Fruit fly (Drosophila melanogaster): Measurements from ENCODE around the gene Met.
"Not testable (repeated sequence)": the region's sequence is repeated elsewhere in the genome, so short reads cannot be mapped to it uniquely, and the experiment has no call there.

Met gene

DNA sequence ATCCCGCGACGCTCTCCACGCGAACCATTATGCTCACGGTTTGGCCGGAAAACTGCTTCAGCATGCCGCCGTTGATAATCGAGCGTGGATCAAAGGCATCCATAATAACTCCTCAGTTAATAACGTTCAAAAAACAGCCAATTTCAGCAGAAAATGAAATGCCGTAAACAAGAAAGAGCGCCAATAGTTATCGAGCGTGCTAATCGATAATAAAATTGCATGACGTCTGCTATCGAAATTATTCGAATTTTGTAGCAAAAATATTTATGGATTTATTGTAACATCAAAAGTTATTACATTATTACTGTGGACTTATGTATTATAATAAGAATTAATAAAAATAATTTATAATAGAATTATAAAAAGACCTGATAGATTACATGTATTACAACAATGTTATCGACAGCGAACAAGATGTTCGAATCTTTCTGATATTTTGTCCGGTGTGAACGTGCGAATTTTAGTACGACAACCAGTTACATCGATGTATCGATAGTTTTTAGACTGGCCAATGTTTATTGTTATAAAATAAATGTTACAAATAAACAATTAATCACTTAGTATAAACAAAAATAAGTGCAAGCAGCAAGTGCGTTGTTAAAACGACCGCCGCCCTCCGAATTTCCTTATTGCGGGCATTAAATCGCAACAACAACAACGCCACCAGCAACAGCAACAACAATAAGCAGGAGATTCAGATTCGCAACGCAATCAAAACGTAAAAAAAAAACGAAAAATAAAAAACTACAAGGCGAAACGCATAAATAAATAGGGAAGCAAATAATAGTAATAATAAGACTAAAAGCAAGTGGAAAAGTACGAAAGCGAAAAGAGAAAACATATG lies at the start of gene Met, which contains the start of gene RPA3:
TSS of gene Met (plus strand) at position 473 of the 844 bp plus-strand sequence.
TSS of gene RPA3 (minus strand) at position 189 of the 844 bp plus-strand sequence.
- TF ChIP-seq CG8478 (optimal IDR thresholded peaks at IDR 0.05) (no peak), CTCF (optimal IDR thresholded peaks at IDR 0.05) (no peak)

DNA sequence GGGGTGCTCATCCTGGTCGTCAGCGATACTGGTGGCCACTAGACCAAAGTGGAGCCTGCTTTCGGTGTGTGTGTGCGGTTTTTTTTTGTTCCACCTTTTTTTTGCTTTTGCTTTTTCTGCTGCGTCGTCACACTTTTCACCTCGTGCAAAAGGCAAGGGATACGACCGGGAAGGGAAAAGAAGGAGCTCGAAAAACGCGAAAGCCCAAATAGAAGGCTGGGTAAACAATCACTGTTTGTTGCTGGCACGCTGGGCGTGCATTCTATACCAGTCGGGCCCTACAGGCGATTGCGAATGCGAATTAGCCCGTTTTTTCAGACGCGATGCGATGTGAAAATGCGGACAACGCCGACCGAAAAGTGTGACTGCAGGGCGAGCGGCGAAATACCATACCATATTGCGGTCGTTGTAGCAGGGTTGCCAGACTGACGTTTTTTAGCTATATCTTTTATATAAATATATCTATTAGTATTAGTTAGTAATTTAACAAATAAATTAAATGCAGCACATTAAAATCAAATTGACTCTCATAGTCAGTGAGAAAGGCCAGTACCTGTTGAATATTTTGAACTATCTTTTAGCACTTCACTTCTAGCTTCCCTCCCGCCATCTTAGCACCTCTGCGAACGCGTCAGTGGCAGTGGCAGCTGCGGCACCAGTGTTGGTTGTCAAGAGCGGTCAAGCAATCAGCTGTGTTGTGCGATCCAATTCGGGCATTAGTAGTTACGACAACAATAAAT lies 45.8 kb upstream of the Met start, which contains the start of the genes Polr2A and CG11699:
TSS of gene Polr2A (minus strand) at position 371 of the 740 bp plus-strand sequence.
TSS of gene CG11699 (plus strand) at position 666 of the 740 bp plus-strand sequence.
- no peak for TF ChIP-seq CG8478 (optimal IDR thresholded peaks at IDR 0.05)
- no peak for TF ChIP-seq CTCF (optimal IDR thresholded peaks at IDR 0.05)

DNA sequence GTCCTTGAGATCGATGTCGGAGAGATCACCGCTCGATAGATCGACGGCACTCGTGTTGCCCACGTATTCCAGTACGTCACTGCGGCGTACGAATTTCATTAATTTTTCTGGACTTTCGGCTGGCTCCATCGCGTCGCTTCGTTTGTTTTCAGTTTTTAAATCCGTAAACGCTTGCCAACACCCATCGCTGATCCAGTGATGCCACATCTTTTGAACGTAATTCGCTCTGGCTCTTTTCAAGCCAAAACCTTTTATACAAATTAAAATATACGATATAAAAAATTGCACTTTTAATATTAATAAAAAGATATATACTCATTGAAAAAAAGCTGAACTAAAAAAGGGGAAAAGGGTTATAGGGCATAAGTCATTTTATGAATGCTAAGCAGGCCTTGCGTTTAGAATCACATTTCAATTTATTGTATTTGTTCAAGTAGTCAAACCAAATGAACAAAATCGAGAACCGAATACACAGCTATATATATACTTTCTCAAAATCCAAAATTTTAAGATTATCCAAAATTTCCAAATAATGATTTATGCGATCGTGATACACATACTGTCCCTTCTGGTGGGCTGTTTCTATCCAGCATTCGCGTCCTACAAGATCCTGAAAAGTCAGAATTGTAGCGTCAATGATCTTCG lies 43.5 kb upstream of the Met start, which contains the start of the genes Kmn1 and Reepl1:
TSS of gene Kmn1 (minus strand) at position 173 of the 645 bp plus-strand sequence.
TSS of gene Reepl1 (plus strand) at position 438 of the 645 bp plus-strand sequence.
- no peak for TF ChIP-seq CG8478 (optimal IDR thresholded peaks at IDR 0.05)
- TF ChIP-seq CTCF (optimal IDR thresholded peaks at IDR 0.05) = no peak

DNA sequence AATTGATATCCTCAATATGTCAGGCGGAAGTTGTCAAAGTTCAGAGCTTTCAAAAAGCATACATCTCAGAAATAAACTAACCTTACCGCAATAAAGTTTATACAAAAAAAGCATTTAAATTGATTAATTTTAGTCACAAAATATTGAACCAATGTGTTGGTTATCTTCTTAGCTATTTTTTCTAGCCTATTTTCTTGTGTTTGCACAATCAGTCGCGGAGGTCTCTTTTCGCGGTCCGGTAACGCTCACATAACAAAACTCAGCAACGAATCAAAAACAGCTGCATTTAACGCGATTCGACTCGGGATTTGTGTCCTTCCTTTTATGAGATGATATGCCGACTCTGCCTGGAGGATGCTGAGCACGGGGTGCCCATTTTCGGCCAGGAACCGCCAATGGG lies 42.4 kb upstream of the Met start, which contains the start of gene CG11696:
TSS of gene CG11696 (plus strand) at position 203 of the 400 bp plus-strand sequence.
- TF ChIP-seq CG8478 (optimal IDR thresholded peaks at IDR 0.05) (no peak), CTCF (optimal IDR thresholded peaks at IDR 0.05) (no peak)

DNA sequence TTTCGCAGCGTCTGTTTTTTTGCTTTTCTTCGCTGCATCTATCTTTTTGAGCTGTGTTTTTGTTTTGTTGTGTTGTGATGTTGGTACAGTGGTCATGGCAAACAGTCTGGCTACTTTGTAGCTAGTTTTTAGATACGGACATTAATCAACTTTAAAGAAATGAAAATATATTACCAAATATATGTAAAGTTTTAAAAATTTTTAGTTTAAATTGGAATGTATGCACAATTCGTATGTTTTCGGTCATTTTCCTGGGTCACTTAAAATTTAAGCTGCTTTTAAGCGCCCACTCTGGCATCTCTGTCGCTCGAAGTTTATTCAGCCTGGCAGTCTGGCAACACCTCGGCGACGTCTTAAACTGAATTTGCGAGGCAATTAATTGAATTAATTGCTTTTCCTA lies 39.4 kb upstream of the Met start, which contains the start of gene CG11695:
TSS of gene CG11695 (plus strand) at position 344 of the 400 bp plus-strand sequence.
- TF ChIP-seq CG8478 (optimal IDR thresholded peaks at IDR 0.05) (no peak), CTCF (optimal IDR thresholded peaks at IDR 0.05) (no peak)

DNA sequence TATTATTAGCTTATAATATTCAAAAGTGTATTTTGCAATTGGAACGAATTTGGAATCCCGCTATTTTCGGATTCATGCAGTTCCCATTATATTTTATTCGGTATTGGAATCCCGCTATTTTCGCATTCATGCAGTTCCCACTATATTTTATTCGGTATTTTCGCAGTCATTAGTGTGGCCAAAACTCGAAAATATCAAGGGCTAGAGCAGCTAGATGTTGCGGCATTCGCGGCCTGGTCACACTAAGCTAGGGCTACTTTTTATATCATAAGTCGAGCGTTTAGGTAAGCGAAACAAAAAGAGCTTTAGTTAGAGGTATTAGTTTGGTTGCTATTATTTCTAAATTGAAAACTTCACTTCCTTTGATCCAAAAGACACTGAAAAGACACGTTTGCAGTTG lies 37.1 kb upstream of the Met start:
- TF ChIP-seq CG8478 (optimal IDR thresholded peaks at IDR 0.05) = no peak
- no peak for TF ChIP-seq CTCF (optimal IDR thresholded peaks at IDR 0.05)

DNA sequence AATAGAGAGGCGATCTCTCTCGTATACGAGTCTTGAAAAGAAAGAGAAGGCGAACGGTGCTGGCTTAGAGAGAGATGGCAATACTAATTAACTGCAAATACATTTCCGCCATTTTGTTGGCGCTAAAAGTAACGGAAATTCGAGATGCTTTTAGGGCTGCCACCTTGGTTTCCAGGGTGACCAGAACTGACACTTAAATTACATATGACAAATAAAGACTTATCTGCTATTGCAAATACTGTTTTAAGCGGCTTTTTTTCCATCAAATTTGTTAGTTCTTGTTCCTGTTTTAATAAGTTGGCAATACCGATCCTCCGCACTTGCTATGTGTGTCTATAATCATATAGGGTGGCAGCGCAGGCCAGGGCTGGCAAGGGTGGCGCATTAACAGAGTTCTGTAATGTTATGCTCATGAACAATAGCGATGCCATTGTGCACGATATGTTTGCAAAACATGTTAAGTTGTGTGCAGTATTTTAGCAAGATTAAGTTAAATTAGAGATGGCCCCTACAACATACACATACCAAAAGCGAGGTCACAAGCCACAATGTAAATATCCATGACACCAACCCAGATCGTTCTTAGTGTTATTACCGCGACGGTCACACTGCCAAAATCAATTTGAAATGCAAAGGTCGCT lies 35.6 kb upstream of the Met start, which contains the start of gene nod:
TSS of gene nod (plus strand) at position 573 of the 641 bp plus-strand sequence.
- peak; percentile 62 for TF ChIP-seq CTCF (optimal IDR thresholded peaks at IDR 0.05)
- TF ChIP-seq CG8478 (optimal IDR thresholded peaks at IDR 0.05) = no peak

DNA sequence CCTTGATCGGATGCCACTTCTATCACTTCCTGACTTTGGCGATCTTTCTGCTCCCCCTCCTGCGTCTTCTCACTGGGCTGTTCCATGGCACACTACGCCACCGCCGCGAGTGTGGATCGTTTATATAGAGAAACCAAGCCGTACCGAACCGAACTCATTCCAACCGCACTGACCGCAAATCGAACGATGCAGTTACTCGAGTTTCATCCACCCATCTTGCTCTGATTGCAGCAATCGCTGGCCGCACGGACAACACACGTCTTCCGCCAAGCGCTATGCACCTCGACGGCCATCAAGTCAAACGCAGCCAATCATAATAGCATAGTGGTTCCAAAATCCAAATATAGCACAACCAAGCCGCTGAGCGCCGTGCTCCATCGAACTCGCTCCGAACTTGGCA lies 31.8 kb upstream of the Met start, which contains the start of gene pkm:
TSS of gene pkm (minus strand) at position 101 of the 400 bp plus-strand sequence.
- no peak for TF ChIP-seq CTCF (optimal IDR thresholded peaks at IDR 0.05)
- TF ChIP-seq CG8478 (optimal IDR thresholded peaks at IDR 0.05) = no peak

DNA sequence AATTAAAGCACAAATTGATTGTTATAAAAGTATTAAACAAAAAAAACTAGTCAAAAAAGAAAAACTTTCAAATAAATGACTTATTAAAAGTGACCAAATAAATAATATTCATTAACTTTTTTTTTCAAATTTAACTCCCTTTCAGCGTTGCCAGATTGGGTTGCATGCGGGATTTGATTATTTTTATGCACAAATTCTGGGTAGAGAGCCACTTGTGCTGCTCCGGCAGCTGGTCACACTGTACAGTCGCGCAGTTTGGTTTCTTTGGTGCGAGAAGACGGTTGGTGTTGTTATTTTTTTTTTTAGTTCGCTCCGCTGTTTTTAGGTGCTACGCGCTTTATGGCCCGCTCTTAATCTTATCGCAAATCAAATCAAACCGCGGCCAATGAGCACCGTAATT lies 16.3 kb upstream of the Met start, which contains the start of gene rho-4:
TSS of gene rho-4 (plus strand) at position 250 of the 400 bp plus-strand sequence.
- not testable (repeated sequence) for TF ChIP-seq CG8478, CTCF (optimal IDR thresholded peaks at IDR 0.05)

DNA sequence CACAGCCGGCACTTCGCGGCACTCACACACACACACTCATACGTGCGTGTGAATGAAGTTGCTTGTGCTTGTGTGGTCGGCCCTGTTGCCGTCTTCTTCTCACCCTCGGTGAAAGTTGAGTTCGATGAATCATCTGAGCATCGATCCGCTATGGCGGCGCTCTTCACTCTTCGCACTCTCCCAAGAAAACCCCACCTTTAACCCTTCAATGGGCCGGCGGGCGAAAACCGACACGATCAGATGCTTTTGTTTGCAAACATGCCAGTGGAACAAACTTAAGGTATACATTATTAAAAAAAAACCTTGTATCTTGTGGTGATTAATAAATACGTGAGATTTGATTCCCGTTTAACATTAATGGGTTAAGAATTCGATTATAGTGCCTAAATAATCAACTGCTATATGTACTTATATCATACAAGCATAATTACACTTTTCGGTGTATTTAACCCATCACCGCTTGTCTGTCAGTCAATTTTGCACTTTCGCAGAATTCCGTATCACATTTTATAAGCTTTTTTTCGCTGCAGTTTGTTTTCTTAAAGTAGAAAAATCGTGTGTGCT lies 15.0 kb upstream of the Met start:
- no peak for TF ChIP-seq CTCF (optimal IDR thresholded peaks at IDR 0.05)
- TF ChIP-seq CG8478 (optimal IDR thresholded peaks at IDR 0.05) = no peak

DNA sequence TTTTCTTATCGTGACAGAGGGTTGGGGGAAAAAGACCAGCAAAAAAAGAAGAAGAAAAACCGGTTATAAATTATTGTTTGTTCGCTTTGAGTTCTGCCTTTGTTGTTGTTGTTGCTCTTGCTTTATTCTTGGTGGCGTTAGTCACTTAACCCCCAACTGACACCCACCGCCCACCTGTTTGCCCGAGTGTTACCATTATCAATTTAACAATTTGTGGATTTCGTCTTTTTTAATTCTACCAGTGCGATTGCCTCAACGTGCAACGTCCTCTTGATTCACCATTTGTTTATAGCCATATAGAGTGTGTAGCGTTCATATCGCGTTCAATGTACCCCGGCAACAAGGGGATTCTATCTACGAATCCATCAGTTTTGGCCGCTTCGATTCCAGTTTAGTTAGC lies 14.5 kb upstream of the Met start:
- TF ChIP-seq CG8478 (optimal IDR thresholded peaks at IDR 0.05) (no peak), CTCF (optimal IDR thresholded peaks at IDR 0.05) (no peak)

DNA sequence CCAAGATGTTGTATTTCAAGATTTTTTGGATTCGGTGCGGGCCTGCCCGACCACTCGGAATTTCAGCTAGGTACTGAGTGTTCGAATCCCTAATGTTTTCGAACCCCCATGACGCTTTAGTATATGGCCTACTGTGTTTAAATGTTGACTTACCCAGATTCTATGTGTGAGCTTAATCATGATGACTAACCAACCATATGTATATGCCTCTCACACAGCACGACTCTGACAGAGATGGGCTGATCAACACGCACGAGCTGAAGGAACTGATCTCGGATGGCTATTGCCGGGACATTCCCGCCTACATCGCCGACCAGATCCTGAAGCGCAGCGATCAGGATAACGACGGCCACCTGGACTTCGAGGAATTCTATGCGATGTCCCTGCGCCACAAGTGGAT lies 11.8 kb upstream of the Met start, which contains the start of gene CG2533:
TSS of gene CG2533 (minus strand) at position 101 of the 400 bp plus-strand sequence.
- TF ChIP-seq CTCF (optimal IDR thresholded peaks at IDR 0.05) = no peak
- TF ChIP-seq CG8478 (optimal IDR thresholded peaks at IDR 0.05) = no peak

DNA sequence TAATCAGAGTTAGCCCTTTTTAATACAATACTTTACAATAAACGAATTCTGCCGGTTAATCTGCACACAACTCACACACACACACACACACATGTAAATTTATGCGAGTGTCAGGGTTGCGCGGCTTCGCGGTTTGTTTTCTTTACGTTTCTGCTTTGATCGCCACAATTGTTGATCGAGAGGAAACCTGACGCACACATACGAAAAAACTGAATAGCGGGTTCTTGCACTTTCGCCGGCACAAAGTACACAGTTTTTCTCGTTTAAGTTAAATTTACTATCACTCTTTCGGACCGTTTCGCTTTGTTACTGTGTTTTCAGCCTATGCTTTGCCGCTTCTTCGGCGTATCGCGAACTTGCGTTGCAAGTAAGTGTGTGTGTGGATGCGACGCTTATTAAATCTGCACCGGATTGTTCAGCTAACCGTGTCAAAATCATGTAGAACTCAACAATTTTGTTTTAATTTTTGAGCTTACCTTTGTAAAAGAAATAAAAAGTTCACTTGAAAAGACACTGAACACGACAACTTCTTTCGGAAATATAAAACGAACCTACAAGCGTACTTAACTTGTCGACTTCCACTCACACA lies 4.8 kb upstream of the Met start:
- TF ChIP-seq CTCF (optimal IDR thresholded peaks at IDR 0.05) (no peak), CG8478 (optimal IDR thresholded peaks at IDR 0.05) (no peak)

All from S2 (cell line).